Worm (Caenorhabditis elegans) whole organism, L3 larva: Measurements from ENCODE around the gene puf-7.
"Not testable (repeated sequence)": the region's sequence is repeated elsewhere in the genome, so short reads cannot be mapped to it uniquely, and the experiment has no call there.

ENCODE experiments used
- R02D3.7 ChIP-seq: fragments of 150-350 bp; optimal IDR thresholded peaks from 2 replicates; lab custom pipeline; 2014; ENCODE audit warnings: missing biosample characterization, missing genetic modification characterization
- elt-3 ChIP-seq, 3 experiments: fragments of 150-350 bp in 1 of 3; sonication (generic microtip) in 2 of 3; optimal IDR thresholded peaks; 2 replicates in 2 of 3; 4 replicates in 1 of 3; lab custom pipeline; 2014 to 2017; ENCODE audit warnings: missing biosample characterization in 3 of 3, missing genetic modification characterization in 3 of 3
- fos-1 ChIP-seq: fragments of 150-350 bp; optimal IDR thresholded peaks from 2 replicates; lab custom pipeline; 2014; ENCODE audit warnings: missing biosample characterization, missing genetic modification characterization
- hmg-11 ChIP-seq: sonication (generic microtip); optimal IDR thresholded peaks from 2 replicates; lab custom pipeline; 2016; ENCODE audit warnings: missing genetic modification characterization, missing compliant biosample characterization
- lin-39 ChIP-seq: fragments of 150-350 bp; optimal IDR thresholded peaks from 2 replicates; lab custom pipeline; 2018; ENCODE audit warnings: missing biosample characterization, missing genetic modification reagents, missing genetic modification characterization
- lsy-12 ChIP-seq: sonication (generic microtip); optimal IDR thresholded peaks from 2 replicates; lab custom pipeline; 2016; ENCODE audit warnings: mild to moderate bottlenecking, missing genetic modification characterization, missing compliant biosample characterization
- nfya-1 ChIP-seq: sonication (generic microtip); optimal IDR thresholded peaks from 2 replicates; lab custom pipeline; 2017; ENCODE audit warnings: missing genetic modification characterization, mild to moderate bottlenecking, missing compliant biosample characterization, antibody characterized with exemption, moderate library complexity; ENCODE audit not compliant: insufficient read depth
- nhr-12 ChIP-seq: fragments of 150-350 bp; optimal IDR thresholded peaks from 2 replicates; lab custom pipeline; 2014; ENCODE audit warnings: missing biosample characterization, missing genetic modification characterization
- nhr-76 ChIP-seq: fragments of 150-350 bp; sonication (generic microtip); optimal IDR thresholded peaks from 5 replicates; lab custom pipeline; 2014; ENCODE audit warnings: missing biosample characterization, missing genetic modification characterization
- unc-39 ChIP-seq: sonication (generic microtip); optimal IDR thresholded peaks from 4 replicates; lab custom pipeline; 2017; ENCODE audit warnings: missing biosample characterization, missing genetic modification characterization
- zag-1 ChIP-seq: fragments of 150-350 bp; optimal IDR thresholded peaks from 2 replicates; lab custom pipeline; 2014; ENCODE audit warnings: missing biosample characterization, missing genetic modification characterization
- ztf-4 ChIP-seq: fragments of 150-350 bp; optimal IDR thresholded peaks from 2 replicates; lab custom pipeline; 2014; ENCODE audit warnings: missing biosample characterization, missing genetic modification characterization

ce11 chrIV:5455999-5456398, 30.5 kb upstream of the puf-7 start, which contains the start of gene Y4C6A.3:
- TF ChIP-seq R02D3.7 (tag; lab: Kevin White, UChicago); unc-39 (tag; lab: Kevin White, UChicago); ztf-4 (tag; lab: Kevin White, UChicago); nfya-1 (tag; lab: Kevin White, UChicago); nhr-76; nhr-12 (tag; lab: Kevin White, UChicago); hmg-11 (tag; lab: Kevin White, UChicago); elt-3 (tag; optimal IDR thresholded peaks at IDR 0.05; lab: Kevin White, UChicago); zag-1 (tag; lab: Kevin White, UChicago); fos-1; lsy-12; lin-39 (tag; lab: Kevin White, UChicago): not testable (repeated sequence)
